Fruit fly (Drosophila melanogaster): ENCODE measurements around the gene CG4678.

The CG4678 gene

DNA sequence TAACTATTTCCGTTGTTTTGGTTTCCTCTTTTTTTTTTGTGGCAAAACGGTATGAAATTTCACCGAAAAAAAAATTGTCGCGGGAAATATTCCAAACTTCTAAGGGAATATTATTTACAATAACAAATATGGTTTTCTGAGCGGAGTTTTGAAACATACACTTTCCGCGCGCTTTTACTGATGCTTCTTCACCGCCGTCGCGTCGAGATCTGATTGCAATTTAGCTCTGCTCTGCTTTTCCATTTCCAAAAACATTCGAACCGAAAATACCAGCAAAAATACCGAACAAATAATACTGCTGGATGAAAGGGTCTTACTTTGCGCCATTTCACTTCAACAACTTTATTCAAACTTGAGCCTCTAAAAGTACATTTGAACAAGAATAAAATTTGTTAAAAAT, 972 bp upstream of the CG4678 start, which contains the start of gene Septin4:
TSS of gene Septin4 (minus strand) at position 215 of the 400 bp plus-strand sequence.
- TF ChIP-seq CG17801 (GFP tag; optimal IDR thresholded peaks at IDR 0.05; ENCODE audit: partially characterized antibody) = no peak

DNA sequence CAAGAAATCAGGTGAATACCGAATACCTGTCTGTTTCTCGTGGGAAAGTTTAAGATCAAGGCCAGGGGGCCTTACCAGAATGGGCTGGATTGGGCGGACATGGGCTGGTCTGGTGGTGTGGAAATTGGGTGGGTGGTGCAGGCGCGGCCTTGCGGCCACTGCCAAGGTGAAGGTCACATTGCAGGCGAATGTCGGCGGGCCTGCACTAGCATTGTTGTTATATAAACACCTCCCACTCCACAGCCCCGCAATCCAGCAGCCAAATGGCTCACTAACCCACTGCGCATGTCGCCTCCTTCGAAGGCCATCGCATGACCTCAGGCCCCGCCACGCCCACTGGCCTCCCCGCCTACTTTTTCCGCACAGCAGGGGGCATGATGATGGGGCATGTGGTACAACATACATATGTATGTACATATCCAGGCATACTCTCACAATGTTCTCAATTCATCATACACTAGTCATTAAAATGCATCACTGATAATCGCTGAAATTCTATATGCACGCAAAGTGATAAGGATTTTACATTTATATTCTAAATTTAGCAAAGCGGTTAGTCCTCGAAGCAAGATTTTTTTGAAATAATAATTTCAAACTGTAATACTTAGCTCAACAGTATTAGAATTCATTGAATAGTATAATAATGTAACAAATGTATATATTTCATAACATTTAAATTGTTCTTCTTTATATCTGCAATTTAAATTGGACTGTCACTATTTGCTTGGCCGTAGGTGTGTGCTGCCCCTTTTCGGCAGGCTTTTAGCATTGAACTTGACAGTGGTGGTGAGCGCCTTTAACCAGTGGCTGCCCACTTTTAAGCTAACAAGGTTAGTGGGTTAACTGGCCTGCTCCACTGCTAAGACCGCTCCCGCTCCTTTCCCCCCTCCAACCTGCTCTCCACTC, 936 bp downstream of the CG4678 start:
- TF ChIP-seq CG17801 (GFP tag; optimal IDR thresholded peaks at IDR 0.05; ENCODE audit: partially characterized antibody) = no peak

DNA sequence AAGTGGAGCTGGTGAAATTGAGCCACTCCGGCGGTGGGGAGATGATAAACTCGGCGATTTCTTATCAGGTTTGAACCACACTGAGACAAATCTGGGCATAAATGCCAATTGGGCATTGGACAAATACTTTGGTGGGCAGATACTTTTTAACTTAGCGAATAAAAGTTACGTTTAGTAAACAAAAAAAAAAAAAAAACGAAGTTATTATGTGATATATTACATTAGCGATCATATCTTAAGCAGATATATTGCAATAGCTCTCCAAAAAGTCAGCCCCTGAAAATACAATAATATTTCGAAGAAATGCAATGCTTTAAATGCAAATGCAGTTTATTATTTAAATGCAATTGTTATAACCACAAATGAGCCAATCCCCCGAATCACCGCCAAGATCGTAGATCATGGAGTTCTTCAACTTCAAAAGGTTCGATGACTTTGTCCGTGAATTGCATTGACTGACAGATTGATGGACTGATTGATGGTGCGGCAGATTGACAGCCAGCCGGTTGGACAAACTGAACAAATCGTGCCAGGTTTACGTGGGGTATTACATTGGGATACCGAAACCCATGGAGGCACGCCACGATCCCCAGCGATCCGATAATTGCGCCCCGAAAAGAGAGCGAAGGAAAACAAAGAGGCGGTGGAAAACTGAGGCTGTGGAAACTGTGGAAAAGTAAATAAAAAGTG, 2.1 kb downstream of the CG4678 start:
- no peak for TF ChIP-seq CG17801 (GFP tag; optimal IDR thresholded peaks at IDR 0.05; ENCODE audit: partially characterized antibody)

DNA sequence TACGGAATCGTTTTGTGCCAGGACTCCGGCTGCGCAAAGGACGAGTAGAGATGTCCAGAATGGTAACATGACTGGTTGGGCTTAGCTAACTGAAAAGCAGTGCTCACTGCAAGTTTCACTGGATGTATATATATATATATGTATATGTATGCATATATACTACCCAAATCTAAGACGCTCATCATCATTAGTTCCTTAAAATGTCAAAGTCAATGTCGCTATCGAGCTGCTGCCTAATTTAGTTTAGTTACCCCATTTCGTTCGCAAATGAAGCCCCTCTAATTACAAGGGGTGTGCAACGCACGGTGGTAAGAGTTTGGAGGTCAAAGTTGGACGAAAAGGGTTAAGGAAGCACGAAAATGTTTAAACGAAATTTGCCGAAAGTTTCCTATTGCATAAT, 4.1 kb downstream of the CG4678 start, which contains the start of gene CG9676:
TSS of gene CG9676 (minus strand) at position 101 of the 400 bp plus-strand sequence.
- no peak for TF ChIP-seq CG17801 (GFP tag; optimal IDR thresholded peaks at IDR 0.05; ENCODE audit: partially characterized antibody)

DNA sequence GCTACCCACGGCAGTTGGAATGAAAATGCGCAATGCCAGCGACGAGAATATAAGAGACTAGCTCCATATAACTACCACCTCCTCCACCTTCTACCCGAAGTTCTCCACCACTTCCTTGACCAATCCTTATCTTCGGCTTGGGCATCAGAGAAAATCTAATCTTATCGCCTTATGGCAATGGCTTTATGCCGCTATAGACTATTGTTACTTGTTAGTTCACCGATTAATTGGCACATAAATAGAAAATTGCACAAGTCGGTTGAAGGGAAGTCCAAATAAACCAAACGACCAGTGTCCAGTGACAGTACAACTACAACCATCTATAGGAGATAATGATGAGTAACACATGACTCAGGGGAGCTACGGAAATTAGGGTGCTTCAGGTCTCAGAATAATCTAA, 6.0 kb downstream of the CG4678 start, which contains the start of gene sphe:
TSS of gene sphe (minus strand) at position 32 of the 400 bp plus-strand sequence.
- TF ChIP-seq CG17801 (GFP tag; optimal IDR thresholded peaks at IDR 0.05; ENCODE audit: partially characterized antibody) = no peak

DNA sequence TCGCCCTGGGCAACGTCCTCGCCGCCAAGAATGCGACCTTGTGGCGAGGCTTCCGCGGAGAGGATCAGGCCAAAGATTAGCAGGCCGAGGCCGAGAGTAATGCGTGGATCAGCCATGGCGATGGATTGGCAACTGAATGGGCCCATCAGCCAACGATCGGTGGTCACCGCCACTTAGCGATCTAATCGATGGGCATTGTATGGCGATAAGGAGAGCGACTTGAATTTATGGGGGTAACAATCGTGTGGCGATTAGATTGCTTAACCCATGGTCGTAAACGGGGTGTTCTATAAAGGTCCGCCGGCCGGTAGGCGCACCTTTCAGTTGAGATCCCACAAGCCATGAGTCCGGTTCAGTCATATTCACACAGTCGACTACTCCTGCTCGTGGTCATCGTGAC, 7.8 kb downstream of the CG4678 start, which contains the start of the genes CG9673 and CG4653:
TSS of gene CG9673 (minus strand) at position 138 of the 400 bp plus-strand sequence.
TSS of gene CG4653 (plus strand) at position 335 of the 400 bp plus-strand sequence.
- TF ChIP-seq CG17801 (GFP tag; optimal IDR thresholded peaks at IDR 0.05; ENCODE audit: partially characterized antibody) = no peak

DNA sequence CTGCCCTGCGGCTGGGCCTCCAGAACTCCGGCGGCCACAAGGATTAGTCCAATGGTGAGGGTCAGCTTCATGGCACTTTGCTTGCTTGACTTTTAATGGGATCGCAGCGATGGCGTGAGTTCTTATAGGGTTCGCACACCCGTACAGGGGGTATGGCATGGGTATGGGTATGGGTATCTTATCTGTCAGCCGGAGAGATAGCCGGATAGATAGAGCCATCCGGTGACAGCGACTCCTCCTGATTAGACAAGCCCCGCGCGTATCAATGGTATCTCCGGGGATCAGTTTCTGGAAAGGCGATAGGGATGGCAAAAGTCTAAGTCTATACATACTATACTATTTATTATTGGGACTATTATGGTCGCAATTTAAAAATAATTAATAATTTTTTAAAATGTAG, 10.8 kb downstream of the CG4678 start, which contains the start of gene CG9672:
TSS of gene CG9672 (minus strand) at position 101 of the 400 bp plus-strand sequence.
- no peak for TF ChIP-seq CG17801 (GFP tag; optimal IDR thresholded peaks at IDR 0.05; ENCODE audit: partially characterized antibody)

DNA sequence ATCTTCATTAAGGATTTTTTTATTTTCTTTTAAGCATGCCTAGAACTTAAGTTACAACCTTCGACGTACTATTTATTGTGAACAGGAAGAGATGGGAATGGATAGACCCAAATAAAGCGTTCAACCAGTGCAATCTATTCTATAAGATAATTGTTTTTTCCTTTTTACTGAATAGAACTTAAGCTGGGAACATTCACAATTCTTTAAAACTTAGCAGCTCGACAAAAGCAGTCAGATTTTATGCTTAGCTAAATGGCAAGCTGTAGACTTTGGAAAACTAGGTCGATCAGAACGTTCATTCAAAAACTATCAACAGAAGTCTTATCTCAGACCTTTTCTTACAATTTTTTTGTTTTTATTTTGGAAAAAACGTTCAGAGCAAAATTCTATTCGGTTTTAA, 15.1 kb downstream of the CG4678 start, which contains the start of gene CG13008:
TSS of gene CG13008 (plus strand) at position 301 of the 400 bp plus-strand sequence.
- no peak for TF ChIP-seq CG17801 (GFP tag; optimal IDR thresholded peaks at IDR 0.05; ENCODE audit: partially characterized antibody)

DNA sequence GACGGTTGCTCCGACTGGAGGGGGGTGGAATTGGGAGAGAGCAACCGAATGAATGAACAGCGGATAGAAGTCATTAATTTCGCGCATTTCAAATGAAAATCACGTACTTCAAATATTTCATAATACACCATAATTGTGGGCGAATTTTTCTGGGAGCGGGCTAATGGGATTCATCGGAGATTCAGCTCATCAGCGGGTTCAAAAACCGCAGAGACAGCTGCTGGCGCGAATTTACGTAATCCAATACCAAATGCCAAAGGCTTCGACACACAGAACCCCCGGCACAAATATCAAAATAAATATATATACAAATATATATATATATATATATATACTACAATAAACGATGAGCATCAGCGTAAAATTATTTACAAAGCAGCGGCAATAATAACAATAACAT, 20.7 kb downstream of the CG4678 start:
- TF ChIP-seq CG17801 (GFP tag; optimal IDR thresholded peaks at IDR 0.05; ENCODE audit: partially characterized antibody) = no peak

DNA sequence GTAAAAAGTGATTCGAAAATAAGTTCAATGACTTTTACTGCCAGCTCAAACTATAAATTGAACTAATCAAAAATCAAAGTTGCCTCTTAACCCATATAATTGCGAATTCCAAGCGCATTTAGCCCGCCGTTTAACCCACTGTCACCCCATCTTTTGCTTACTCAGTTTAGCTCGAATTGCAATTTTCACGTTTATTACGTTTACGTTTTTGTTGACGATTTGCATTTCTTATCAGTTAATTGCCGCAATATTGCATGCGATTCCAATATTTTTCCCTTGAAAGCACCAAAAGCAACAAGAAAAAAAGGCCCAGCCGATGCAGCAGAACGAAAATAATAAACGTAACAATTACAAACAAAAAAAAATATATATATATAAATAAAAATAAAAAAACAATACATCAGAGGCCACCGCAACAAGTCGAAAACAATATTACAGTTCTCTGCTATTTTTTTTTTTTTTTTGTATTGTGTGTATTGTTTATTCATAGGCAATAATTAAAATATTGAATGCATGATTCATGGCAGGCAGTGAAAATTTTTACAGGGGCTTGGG, 22.3 kb downstream of the CG4678 start:
- peak; percentile 70 for TF ChIP-seq CG17801 (GFP tag; optimal IDR thresholded peaks at IDR 0.05; ENCODE audit: partially characterized antibody)

DNA sequence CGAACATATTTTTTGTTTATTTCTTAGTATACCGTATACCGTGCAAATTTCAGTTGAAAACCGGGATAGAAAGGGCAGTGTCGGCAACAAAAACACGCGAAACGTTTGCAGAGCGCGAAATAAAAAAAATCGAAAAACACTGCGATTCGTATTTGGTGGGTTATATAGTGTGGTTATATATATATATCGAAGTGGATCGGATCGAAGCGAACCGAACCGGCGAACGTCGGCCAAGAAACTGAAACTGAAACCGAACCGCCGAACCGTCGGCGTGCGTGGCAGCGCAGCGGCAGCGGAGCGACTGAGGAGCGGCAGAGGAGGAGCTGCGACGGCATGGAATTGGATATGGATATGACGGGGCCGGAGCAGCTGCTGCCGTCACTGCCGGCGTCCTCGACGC, 25.2 kb downstream of the CG4678 start, which contains the start of the genes CG32572 and CG34325:
TSS of gene CG32572 (plus strand) at position 16 of the 400 bp plus-strand sequence.
TSS of gene CG34325 (minus strand) at position 244 of the 400 bp plus-strand sequence.
- TF ChIP-seq CG17801 (GFP tag; optimal IDR thresholded peaks at IDR 0.05; ENCODE audit: partially characterized antibody) = peak; percentile 9

DNA sequence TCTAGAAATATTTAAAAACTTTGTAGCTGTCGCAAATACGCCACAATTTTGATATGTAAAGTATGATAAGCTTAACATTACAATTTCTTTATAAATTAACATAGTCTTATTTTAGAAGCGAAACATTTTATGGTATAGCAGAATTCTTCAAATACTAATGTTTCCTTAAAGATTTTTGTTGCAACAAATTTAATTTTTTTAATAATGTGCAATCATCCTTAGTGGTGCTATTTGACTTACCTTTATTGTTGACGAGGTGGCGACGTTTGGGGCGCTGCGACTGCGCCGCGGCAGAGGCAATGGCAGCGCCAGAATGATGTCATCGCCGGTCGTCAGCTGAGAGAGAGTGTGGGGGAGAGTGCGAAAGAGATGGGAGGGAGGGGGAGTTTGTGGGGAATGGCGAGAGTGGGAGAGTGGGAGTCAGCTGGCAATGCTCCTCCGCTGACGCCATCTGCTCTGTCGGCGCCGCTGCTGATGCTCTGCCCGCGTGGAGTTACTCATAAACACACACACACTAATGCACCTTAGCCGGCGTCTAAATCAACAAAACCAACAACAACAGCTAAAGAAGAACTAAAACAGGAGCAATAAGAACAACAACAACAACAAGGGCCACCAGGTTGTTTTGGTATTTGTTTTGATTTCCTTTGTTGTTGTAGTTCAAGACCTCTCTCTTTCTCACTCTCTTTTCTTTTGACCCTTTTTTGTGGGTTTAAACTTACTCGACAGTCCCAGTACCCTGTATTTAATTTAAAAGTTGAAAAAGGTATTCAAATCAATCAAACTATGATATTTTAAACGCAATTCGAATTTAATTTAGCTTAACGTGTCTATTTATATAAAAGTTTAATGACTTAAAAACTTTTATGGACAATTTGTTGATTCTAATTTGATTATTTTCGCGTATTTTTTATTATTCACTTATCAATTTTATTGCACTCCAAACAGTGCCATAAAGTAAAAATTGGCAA, 27.6 kb downstream of the CG4678 start:
- peak; percentile 38 for TF ChIP-seq CG17801 (GFP tag; optimal IDR thresholded peaks at IDR 0.05; ENCODE audit: partially characterized antibody)

DNA sequence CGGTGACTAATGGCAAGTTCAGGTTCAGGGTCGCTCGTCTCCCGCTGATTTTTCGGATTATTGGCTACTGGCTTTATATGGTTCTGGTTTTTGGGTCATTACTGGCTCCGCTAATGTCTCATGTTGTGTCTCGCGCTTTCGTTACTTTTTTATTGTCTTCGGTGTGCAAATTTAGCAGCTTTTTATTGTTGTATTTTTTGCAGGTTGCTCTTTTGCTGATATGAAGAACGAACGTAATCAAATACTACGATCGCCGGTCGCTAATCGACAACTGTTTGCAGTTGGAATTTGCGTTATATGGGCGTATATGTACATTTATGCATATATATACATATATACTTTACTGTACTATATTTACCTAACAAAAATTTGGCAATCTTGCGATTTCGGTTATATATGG, 28.6 kb downstream of the CG4678 start:
- peak; percentile 20 for TF ChIP-seq CG17801 (GFP tag; optimal IDR thresholded peaks at IDR 0.05; ENCODE audit: partially characterized antibody)

DNA sequence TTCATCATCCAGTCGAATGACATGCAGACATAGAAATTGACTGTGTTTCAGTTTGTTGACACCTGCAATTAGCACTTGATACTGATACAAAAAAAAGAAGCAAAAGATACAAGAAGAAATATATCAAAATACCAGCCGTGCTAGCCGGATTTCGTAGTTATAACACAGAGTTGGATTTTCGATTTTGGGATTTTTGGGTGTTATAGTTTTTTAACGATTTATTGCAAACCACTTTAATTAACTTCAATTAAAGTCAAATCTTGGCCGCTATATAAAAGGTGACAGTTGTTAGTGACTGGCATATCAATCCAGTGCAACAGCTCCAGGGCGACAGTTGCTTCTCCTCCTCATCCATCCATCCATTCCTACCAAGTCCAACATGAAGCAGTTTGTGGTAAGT, 34.9 kb downstream of the CG4678 start, which contains the start of gene TwdlX:
TSS of gene TwdlX (plus strand) at position 301 of the 400 bp plus-strand sequence.
- no peak for TF ChIP-seq CG17801 (GFP tag; optimal IDR thresholded peaks at IDR 0.05; ENCODE audit: partially characterized antibody)
